Worm (Caenorhabditis elegans) whole organism, late embryonic: ENCODE results near the gene clec-256.

Experiments used
- C38D4.7 ChIP-seq: fragments of 200-800 bp; sonication (Bioruptor generic); optimal IDR thresholded peaks from 2 replicates; lab custom pipeline; 2018; ENCODE audit warnings: mild to moderate bottlenecking, missing genetic modification characterization, moderate library complexity, missing compliant biosample characterization
- dmd-4 ChIP-seq: sonication (generic microtip); optimal IDR thresholded peaks from 2 replicates; lab custom pipeline; 2016; ENCODE audit warnings: borderline replicate concordance, missing genetic modification characterization, missing compliant biosample characterization
- fkh-10 ChIP-seq: fragments of 150-350 bp; optimal IDR thresholded peaks from 2 replicates; lab custom pipeline; 2014; ENCODE audit warnings: missing biosample characterization, missing genetic modification reagents, missing genetic modification characterization
- fkh-6 ChIP-seq: sonication (generic microtip); optimal IDR thresholded peaks from 2 replicates; lab custom pipeline; 2016; ENCODE audit warnings: missing genetic modification characterization, missing compliant biosample characterization
- hlh-6 ChIP-seq: sonication (generic microtip); optimal IDR thresholded peaks from 2 replicates; lab custom pipeline; 2016; ENCODE audit warnings: missing genotype, missing genetic modification characterization, missing compliant biosample characterization
- hlh-8 ChIP-seq: sonication (generic microtip); optimal IDR thresholded peaks from 2 replicates; lab custom pipeline; 2016; ENCODE audit warnings: missing genotype, missing genetic modification characterization, missing compliant biosample characterization
- madf-2 ChIP-seq: sonication (generic microtip); optimal IDR thresholded peaks from 2 replicates; lab custom pipeline; 2017; ENCODE audit warnings: missing genetic modification characterization, missing compliant biosample characterization
- mec-3 ChIP-seq: sonication (generic microtip); optimal IDR thresholded peaks from 2 replicates; lab custom pipeline; 2016; ENCODE audit warnings: borderline replicate concordance, missing genetic modification characterization, missing compliant biosample characterization
- pha-4 ChIP-seq: fragments of 150-350 bp; optimal IDR thresholded peaks from 2 replicates; lab custom pipeline; 2018; ENCODE audit warnings: missing biosample characterization, missing genetic modification reagents, missing genetic modification characterization
- pqm-1 ChIP-seq: sonication (generic microtip); optimal IDR thresholded peaks from 2 replicates; lab custom pipeline; 2016; ENCODE audit warnings: missing genetic modification characterization, missing compliant biosample characterization
- unc-3 ChIP-seq, 2 experiments: fragments of 200-800 bp in 1 of 2; sonication (Bioruptor generic) in 1 of 2; sonication (generic microtip) in 1 of 2; conservative IDR thresholded peaks in 1 of 2; optimal IDR thresholded peaks in 1 of 2; 2 replicates each; pipeline versions ENCODE4 v1.3.6 to Lab custom; 2016 to 2022; ENCODE audit warnings: missing compliant biosample characterization in 2 of 2, missing genetic modification characterization in 2 of 2, missing genetic modification reagents in 1 of 2

ce11 chrV:18819643-18820042 lies 48.2 kb downstream of the clec-256 start, which contains the start of gene ncs-5:
- TF ChIP-seq unc-3 (GFP tag; conservative IDR thresholded peaks at IDR 0.05; lab: Robert Waterston, UW) = no peak
- TF ChIP-seq unc-3 (tag; optimal IDR thresholded peaks at IDR 0.05; lab: Kevin White, UChicago) = no peak
- no peak for TF ChIP-seq pqm-1 (tag; lab: Kevin White, UChicago)
- TF ChIP-seq C38D4.7 (GFP tag; lab: Kevin White, UChicago) = no peak
- no peak for TF ChIP-seq madf-2 (tag; lab: Kevin White, UChicago)
- no peak for TF ChIP-seq pha-4 (tag; lab: Kevin White, UChicago)
- TF ChIP-seq hlh-8 (tag; lab: Kevin White, UChicago) = no peak
- no peak for TF ChIP-seq dmd-4
- TF ChIP-seq fkh-6 (tag; lab: Kevin White, UChicago) = no peak
- no peak for TF ChIP-seq fkh-10 (GFP tag; lab: Kevin White, UChicago)
- no peak for TF ChIP-seq mec-3 (tag; lab: Kevin White, UChicago)
- no peak for TF ChIP-seq hlh-6 (tag; lab: Kevin White, UChicago)
